Worm (Caenorhabditis elegans) whole organism, midembryonic: ENCODE data around the gene dsl-7.

Experiments used
- cog-1 ChIP-seq: sonication (generic microtip); optimal IDR thresholded peaks from 2 replicates; lab custom pipeline; 2016; ENCODE audit warnings: missing genetic modification characterization, missing compliant biosample characterization
- klf-2 ChIP-seq: fragments of 200-800 bp; sonication (Bioruptor generic); conservative IDR thresholded peaks from 2 replicates; pipeline ENCODE4 v1.3.6; 2022; ENCODE audit warnings: missing genetic modification reagents, missing genetic modification characterization, missing compliant biosample characterization
- med-1 ChIP-seq: sonication (generic microtip); optimal IDR thresholded peaks from 2 replicates; lab custom pipeline; 2017; ENCODE audit warnings: missing genetic modification characterization, mild to moderate bottlenecking, missing compliant biosample characterization, antibody characterized with exemption, missing genetic modification reagents; ENCODE audit not compliant: insufficient read depth
- ref-1 ChIP-seq: fragments of 200-800 bp; sonication (Bioruptor generic); conservative IDR thresholded peaks from 2 replicates; pipeline ENCODE4 v1.3.6; 2022; ENCODE audit warnings: missing genetic modification reagents, missing genetic modification characterization, missing compliant biosample characterization

ce11 chrV:12999559-12999958 lies 6.6 kb downstream of the dsl-7 start, which contains the start of gene far-4:
- TF ChIP-seq med-1 (GFP tag; lab: Kevin White, UChicago) (no peak), ref-1 (GFP tag; lab: Robert Waterston, UW) (no peak), cog-1 (tag; lab: Kevin White, UChicago) (no peak), klf-2 (GFP tag; lab: Robert Waterston, UW) (no peak)
